Worm (Caenorhabditis elegans) whole organism, L1 larva: ENCODE measurements around the gene knl-3.

Experiments used
- C04F5.9 ChIP-seq: sonication (generic microtip); optimal IDR thresholded peaks from 2 replicates; lab custom pipeline; 2016; ENCODE audit warnings: missing genetic modification characterization, missing compliant biosample characterization
- C16A3.4 ChIP-seq: fragments of 150-350 bp; optimal IDR thresholded peaks from 2 replicates; lab custom pipeline; 2014; ENCODE audit warnings: missing biosample characterization, missing genetic modification characterization
- aha-1 ChIP-seq: fragments of 150-350 bp; optimal IDR thresholded peaks from 2 replicates; lab custom pipeline; 2014; ENCODE audit warnings: missing biosample characterization, missing genetic modification characterization
- blmp-1 ChIP-seq: fragments of 150-350 bp; optimal IDR thresholded peaks from 2 replicates; lab custom pipeline; 2014; ENCODE audit warnings: missing biosample characterization, missing genetic modification characterization
- ceh-63 ChIP-seq: fragments of 200-800 bp; sonication (Bioruptor generic); optimal IDR thresholded peaks from 2 replicates; lab custom pipeline; 2018; ENCODE audit warnings: mild to moderate bottlenecking, missing genetic modification characterization, missing compliant biosample characterization
- ceh-90 ChIP-seq: sonication (generic microtip); optimal IDR thresholded peaks from 2 replicates; lab custom pipeline; 2016; ENCODE audit warnings: missing genetic modification characterization, missing compliant biosample characterization
- ces-1 ChIP-seq: fragments of 150-350 bp; optimal IDR thresholded peaks from 2 replicates; lab custom pipeline; 2014; ENCODE audit warnings: missing biosample characterization, missing genetic modification reagents, missing genetic modification characterization
- efl-1 ChIP-seq, 4 experiments: fragments of 150-350 bp; optimal IDR thresholded peaks in 3 of 4; peaks in 1 of 4; 1 replicate in 1 of 4; 2 replicates in 3 of 4; lab custom pipeline; 2014; ENCODE audit warnings: missing biosample characterization in 2 of 4, missing genetic modification characterization in 2 of 4, missing genetic modification reagents in 2 of 4
- efl-3 ChIP-seq: fragments of 200-800 bp; sonication (Bioruptor generic); optimal IDR thresholded peaks from 2 replicates; lab custom pipeline; 2018; ENCODE audit warnings: mild to moderate bottlenecking, missing genetic modification characterization, missing compliant biosample characterization
- egl-13 ChIP-seq: sonication (generic microtip); optimal IDR thresholded peaks from 2 replicates; lab custom pipeline; 2016; ENCODE audit warnings: missing genotype, missing genetic modification reagents, missing genetic modification characterization, missing compliant biosample characterization
- egl-27 ChIP-seq, 2 experiments: fragments of 150-350 bp in 1 of 2; sonication (generic microtip); optimal IDR thresholded peaks; 3 replicates each; lab custom pipeline; 2017 to 2018; ENCODE audit warnings: missing biosample characterization in 2 of 2, missing genetic modification characterization in 2 of 2, missing genetic modification reagents in 2 of 2
- elt-3 ChIP-seq, 6 experiments: fragments of 150-350 bp in 1 of 6; sonication (generic microtip); optimal IDR thresholded peaks; 2 replicates each; lab custom pipeline; 2017 to 2018; ENCODE audit warnings: missing biosample characterization in 6 of 6, missing genetic modification characterization in 6 of 6, inconsistent platforms in 1 of 6
- fkh-10 ChIP-seq: sonication (generic microtip); optimal IDR thresholded peaks from 2 replicates; lab custom pipeline; 2017; ENCODE audit warnings: missing biosample characterization, missing genetic modification reagents, missing genetic modification characterization
- fkh-8 ChIP-seq: sonication (generic microtip); optimal IDR thresholded peaks from 2 replicates; lab custom pipeline; 2016; ENCODE audit warnings: mild to moderate bottlenecking, missing genetic modification characterization, missing compliant biosample characterization
- grh-1 ChIP-seq: fragments of 200-800 bp; sonication (Bioruptor generic); IDR thresholded peaks from 2 replicates; pipeline ENCODE4 v1.3.6; 2022; ENCODE audit warnings: missing genetic modification reagents, missing genetic modification characterization, missing compliant biosample characterization
- hlh-17 ChIP-seq: fragments of 200-800 bp; sonication (Bioruptor generic); optimal IDR thresholded peaks from 2 replicates; lab custom pipeline; 2018; ENCODE audit warnings: missing genetic modification characterization, mild to moderate bottlenecking, missing compliant biosample characterization, moderate library complexity, borderline replicate concordance
- hlh-4 ChIP-seq: sonication (generic microtip); optimal IDR thresholded peaks from 2 replicates; lab custom pipeline; 2016; ENCODE audit warnings: mild to moderate bottlenecking, missing genetic modification characterization, missing compliant biosample characterization
- hpl-2 ChIP-seq: fragments of 150-350 bp; optimal IDR thresholded peaks from 2 replicates; lab custom pipeline; 2014; ENCODE audit warnings: missing biosample characterization, missing genetic modification reagents, missing genetic modification characterization
- isw-1 ChIP-seq: fragments of 200-800 bp; sonication (Bioruptor generic); IDR thresholded peaks from 2 replicates; pipeline ENCODE4 v1.3.6; 2022; ENCODE audit warnings: missing genetic modification characterization, missing compliant biosample characterization
- jun-1 ChIP-seq: fragments of 150-350 bp; optimal IDR thresholded peaks from 2 replicates; lab custom pipeline; 2014; ENCODE audit warnings: missing biosample characterization, missing genetic modification reagents, missing genetic modification characterization
- lin-14 ChIP-seq: fragments of 200-800 bp; sonication (Bioruptor generic); optimal IDR thresholded peaks from 2 replicates; lab custom pipeline; 2018; ENCODE audit warnings: mild to moderate bottlenecking, missing genetic modification characterization, moderate library complexity, missing compliant biosample characterization
- lin-35 ChIP-seq, 2 experiments: fragments of 150-350 bp; optimal IDR thresholded peaks; 2 replicates each; lab custom pipeline; 2014; ENCODE audit warnings: missing biosample characterization in 2 of 2, missing genetic modification characterization in 2 of 2, missing genetic modification reagents in 2 of 2
- lsy-2 ChIP-seq, 2 experiments: fragments of 150-350 bp; optimal IDR thresholded peaks; 2 replicates each; lab custom pipeline; 2014; ENCODE audit warnings: missing biosample characterization in 2 of 2, missing genetic modification characterization in 2 of 2
- mdl-1 ChIP-seq, 2 experiments: fragments of 150-350 bp; optimal IDR thresholded peaks; 2 replicates each; lab custom pipeline; 2014 to 2017; ENCODE audit warnings: missing biosample characterization in 2 of 2, missing genetic modification characterization in 2 of 2, inconsistent platforms in 1 of 2
- mef-2 ChIP-seq: fragments of 150-350 bp; optimal IDR thresholded peaks from 2 replicates; lab custom pipeline; 2014; ENCODE audit warnings: missing biosample characterization, missing genetic modification characterization
- nhr-12 ChIP-seq: sonication (generic microtip); optimal IDR thresholded peaks from 2 replicates; lab custom pipeline; 2017; ENCODE audit warnings: missing biosample characterization, missing genetic modification characterization
- nhr-28 ChIP-seq: fragments of 150-350 bp; optimal IDR thresholded peaks from 2 replicates; lab custom pipeline; 2014; ENCODE audit warnings: missing biosample characterization, missing genetic modification characterization
- nhr-90 ChIP-seq: sonication (generic microtip); optimal IDR thresholded peaks from 2 replicates; lab custom pipeline; 2016; ENCODE audit warnings: mild to moderate bottlenecking, missing genetic modification characterization, missing compliant biosample characterization; ENCODE audit not compliant: poor library complexity
- pqm-1 ChIP-seq: sonication (generic microtip); optimal IDR thresholded peaks from 3 replicates; lab custom pipeline; 2017; ENCODE audit warnings: missing biosample characterization, missing genetic modification characterization
- rnt-1 ChIP-seq: sonication (generic microtip); optimal IDR thresholded peaks from 2 replicates; lab custom pipeline; 2016; ENCODE audit warnings: mild to moderate bottlenecking, missing genetic modification characterization, moderate library complexity, missing compliant biosample characterization
- snpc-4 ChIP-seq: fragments of 150-350 bp; optimal IDR thresholded peaks from 2 replicates; lab custom pipeline; 2014; ENCODE audit warnings: missing biosample characterization, missing genetic modification characterization
- snu-23 ChIP-seq: sonication (generic microtip); optimal IDR thresholded peaks from 2 replicates; lab custom pipeline; 2016; ENCODE audit warnings: missing genetic modification characterization, missing compliant biosample characterization
- sox-4 ChIP-seq: sonication (generic microtip); optimal IDR thresholded peaks from 2 replicates; lab custom pipeline; 2016; ENCODE audit warnings: missing genetic modification characterization, missing compliant biosample characterization
- sptf-1 ChIP-seq: fragments of 150-350 bp; optimal IDR thresholded peaks from 2 replicates; lab custom pipeline; 2014; ENCODE audit warnings: missing biosample characterization, missing genetic modification characterization
- swsn-7 ChIP-seq: sonication (generic microtip); optimal IDR thresholded peaks from 2 replicates; lab custom pipeline; 2016; ENCODE audit warnings: missing genetic modification characterization, missing compliant biosample characterization
- unc-130 ChIP-seq: fragments of 150-350 bp; optimal IDR thresholded peaks from 2 replicates; lab custom pipeline; 2017; ENCODE audit warnings: missing biosample characterization, missing genetic modification characterization, inconsistent platforms
- unc-30 ChIP-seq: sonication (generic microtip); optimal IDR thresholded peaks from 2 replicates; lab custom pipeline; 2017; ENCODE audit warnings: missing biosample characterization, missing genetic modification characterization
- unc-62 ChIP-seq: fragments of 150-350 bp; optimal IDR thresholded peaks from 2 replicates; lab custom pipeline; 2014; ENCODE audit warnings: missing biosample characterization, missing genetic modification reagents, missing genetic modification characterization
- unc-86 ChIP-seq: sonication (generic microtip); optimal IDR thresholded peaks from 2 replicates; lab custom pipeline; 2016; ENCODE audit warnings: missing genetic modification characterization, missing compliant biosample characterization
- unc-98 ChIP-seq: fragments of 200-800 bp; sonication (Bioruptor generic); IDR thresholded peaks from 2 replicates; pipeline ENCODE4 v1.3.6; 2022; ENCODE audit warnings: missing genetic modification characterization, missing compliant biosample characterization
- xbp-1 ChIP-seq: sonication (generic microtip); optimal IDR thresholded peaks from 2 replicates; lab custom pipeline; 2016; ENCODE audit warnings: missing genetic modification characterization, missing compliant biosample characterization
- zip-4 ChIP-seq: fragments of 200-800 bp; sonication (Bioruptor generic); optimal IDR thresholded peaks from 2 replicates; lab custom pipeline; 2018; ENCODE audit warnings: mild to moderate bottlenecking, missing genetic modification characterization, moderate library complexity, missing compliant biosample characterization
- ztf-11 ChIP-seq, 2 experiments: sonication (generic microtip); optimal IDR thresholded peaks; 2 replicates each; lab custom pipeline; 2016 to 2017; ENCODE audit warnings: missing genetic modification characterization in 2 of 2, missing biosample characterization in 1 of 2, missing compliant biosample characterization in 1 of 2
- ztf-4 ChIP-seq: fragments of 150-350 bp; optimal IDR thresholded peaks from 2 replicates; lab custom pipeline; 2014; ENCODE audit warnings: missing biosample characterization, missing genetic modification characterization

Gene knl-3

DNA sequence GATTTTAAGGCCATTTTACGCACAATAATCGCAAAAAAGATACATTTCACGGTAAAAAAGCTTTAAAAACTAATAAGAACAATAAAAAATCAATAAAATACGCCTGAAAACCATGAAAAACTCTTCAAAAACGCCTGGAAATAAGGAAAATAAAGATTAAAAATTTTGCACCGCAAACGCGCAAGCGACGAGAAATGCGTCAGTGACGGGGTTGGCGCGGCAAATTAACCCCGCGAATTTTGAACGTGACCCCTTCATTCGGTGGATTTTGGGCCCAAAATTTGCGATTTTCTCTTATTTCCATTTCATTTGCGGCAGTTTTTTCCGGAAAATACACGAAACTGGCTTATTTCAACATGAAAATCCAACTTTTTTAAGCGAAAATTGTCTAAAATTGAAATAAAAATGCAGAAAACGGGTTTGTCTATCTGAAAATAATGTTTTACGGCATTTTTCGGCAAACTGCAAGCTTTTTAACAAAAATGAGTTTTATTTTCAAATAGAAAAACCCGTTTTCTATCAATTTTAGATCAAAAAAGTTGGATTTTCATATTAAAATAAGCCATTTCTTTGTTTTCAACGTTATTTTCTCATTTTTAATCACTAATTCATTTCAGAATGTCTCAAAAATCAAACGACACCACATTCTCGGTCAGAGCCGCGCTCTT is at the start of gene knl-3 (continued):
- no peak for TF ChIP-seq efl-3 (GFP tag; lab: Kevin White, UChicago)
- TF ChIP-seq jun-1 (tag; lab: Kevin White, UChicago) = peak; percentile 74
- TF ChIP-seq unc-130 (tag; lab: Kevin White, UChicago) = peak; percentile 28
- peak; percentile 91 for TF ChIP-seq lsy-2 (tag; optimal IDR thresholded peaks at IDR 0.05; lab: Kevin White, UChicago)
- peak; percentile 85 for TF ChIP-seq C16A3.4 (tag; lab: Kevin White, UChicago)
- peak; percentile 64 for TF ChIP-seq zip-4 (GFP tag; lab: Kevin White, UChicago)
- TF ChIP-seq sox-4 (tag; lab: Kevin White, UChicago) = peak; percentile 60
- peak; percentile 84 for TF ChIP-seq unc-86
- peak in 2 of 6 experiments; percentile 70 to 86 for TF ChIP-seq elt-3 (tag; optimal IDR thresholded peaks at IDR 0.05; lab: Kevin White, UChicago)
- TF ChIP-seq hpl-2 (GFP tag; lab: Kevin White, UChicago) = no peak
- no peak for TF ChIP-seq unc-30 (tag; lab: Kevin White, UChicago)
- peak; percentile 92 to 97 for TF ChIP-seq efl-1 (optimal IDR thresholded peaks at IDR 0.05; lab: Kevin White, UChicago)
- peak; percentile 97 to 100 for TF ChIP-seq efl-1 (GFP tag; optimal IDR thresholded peaks at IDR 0.05 in 1 of 2; lab: Kevin White, UChicago)
- no peak for TF ChIP-seq ceh-63 (GFP tag; lab: Kevin White, UChicago)
- TF ChIP-seq ces-1 (GFP tag; lab: Kevin White, UChicago) = no peak
- TF ChIP-seq grh-1 (GFP tag; lab: Robert Waterston, UW) = peak; percentile 88
- TF ChIP-seq aha-1 (tag; lab: Kevin White, UChicago) = peak; percentile 55
- no peak for TF ChIP-seq nhr-12 (tag; lab: Kevin White, UChicago)
- no peak for TF ChIP-seq hlh-4 (tag; lab: Kevin White, UChicago)
- no peak for TF ChIP-seq unc-62 (GFP tag; lab: Kevin White, UChicago)
- TF ChIP-seq hlh-17 = no peak
- peak; percentile 96 to 98 for TF ChIP-seq lin-35 (GFP tag; optimal IDR thresholded peaks at IDR 0.05; lab: Kevin White, UChicago)
- TF ChIP-seq isw-1 (GFP tag; lab: Robert Waterston, UW) = peak; percentile 85
- peak; percentile 96 for TF ChIP-seq lin-14
- no peak for TF ChIP-seq pqm-1 (tag; lab: Kevin White, UChicago)
- TF ChIP-seq fkh-10 = peak; percentile 61
- TF ChIP-seq snpc-4 = peak; percentile 76
- TF ChIP-seq nhr-28 = no peak
- TF ChIP-seq nhr-90 (tag; lab: Kevin White, UChicago) = peak; percentile 88
- TF ChIP-seq ztf-11 (tag; optimal IDR thresholded peaks at IDR 0.05; lab: Kevin White, UChicago) = peak in 1 of 2 experiments; percentile 70
- TF ChIP-seq xbp-1 (tag; lab: Kevin White, UChicago) = peak; percentile 86
- TF ChIP-seq mdl-1 (tag; optimal IDR thresholded peaks at IDR 0.05; lab: Kevin White, UChicago) = peak in 1 of 2 experiments; percentile 84
- TF ChIP-seq snu-23 (GFP tag; lab: Kevin White, UChicago) = peak; percentile 93

DNA sequence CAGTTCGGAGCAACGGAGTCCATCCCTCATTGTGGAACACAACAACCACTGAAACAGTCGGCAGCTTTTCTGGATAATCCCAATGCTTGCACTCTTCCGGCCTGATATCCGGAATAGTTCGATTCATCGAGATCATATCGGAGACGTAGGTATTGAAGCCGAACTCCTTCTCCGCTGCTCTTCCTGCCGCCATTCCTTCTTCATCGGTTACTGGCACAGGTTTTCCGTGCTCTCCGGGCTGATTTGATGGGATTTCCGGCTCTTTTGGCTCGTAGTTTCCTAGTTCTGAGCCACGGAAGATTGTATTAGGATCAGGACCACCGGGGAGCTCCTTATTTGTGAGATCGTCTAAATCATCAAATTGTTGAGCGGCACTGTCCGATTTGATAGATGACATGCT is 49.0 kb upstream of the knl-3 start:
- TF ChIP-seq blmp-1 (tag; lab: Kevin White, UChicago) (no peak), ceh-90 (no peak), egl-13 (tag; lab: Kevin White, UChicago) (no peak), mef-2 (tag; lab: Kevin White, UChicago) (no peak), ztf-4 (tag; lab: Kevin White, UChicago) (no peak), unc-98 (GFP tag; lab: Robert Waterston, UW) (no peak), zip-4 (GFP tag; lab: Kevin White, UChicago) (no peak), fkh-8 (tag; lab: Kevin White, UChicago) (no peak), egl-27 (tag; optimal IDR thresholded peaks at IDR 0.05; lab: Kevin White, UChicago) (no peak), sptf-1 (tag; lab: Kevin White, UChicago) (no peak), rnt-1 (tag; lab: Kevin White, UChicago) (no peak), C04F5.9 (tag; lab: Kevin White, UChicago) (no peak), swsn-7 (tag; lab: Kevin White, UChicago) (no peak), unc-86 (no peak)
- TF ChIP-seq, all 84 proteins: peak for 0
